Worm (Caenorhabditis elegans) whole organism, late embryonic: ENCODE data around the gene srh-97.

Source experiments
- C38D4.7 ChIP-seq: fragments of 200-800 bp; sonication (Bioruptor generic); optimal IDR thresholded peaks from 2 replicates; lab custom pipeline; 2018; ENCODE audit warnings: mild to moderate bottlenecking, missing genetic modification characterization, moderate library complexity, missing compliant biosample characterization
- F13H6.1 ChIP-seq: sonication (generic microtip); optimal IDR thresholded peaks from 2 replicates; lab custom pipeline; 2016; ENCODE audit warnings: missing genetic modification characterization, missing compliant biosample characterization
- K09A11.1 ChIP-seq: sonication (generic microtip); optimal IDR thresholded peaks from 2 replicates; lab custom pipeline; 2017; ENCODE audit warnings: antibody characterized with exemption, mild to moderate bottlenecking, missing genetic modification characterization, missing compliant biosample characterization; ENCODE audit not compliant: insufficient read depth
- T23F11.4 ChIP-seq: fragments of 200-800 bp; sonication (Bioruptor generic); optimal IDR thresholded peaks from 2 replicates; lab custom pipeline; 2018; ENCODE audit warnings: mild to moderate bottlenecking, missing genetic modification characterization, missing compliant biosample characterization
- Y22D7AL.16 ChIP-seq: sonication (generic microtip); optimal IDR thresholded peaks from 2 replicates; lab custom pipeline; 2016; ENCODE audit warnings: missing genetic modification characterization, missing compliant biosample characterization
- ahr-1 ChIP-seq: sonication (generic microtip); optimal IDR thresholded peaks from 2 replicates; lab custom pipeline; 2016; ENCODE audit warnings: missing genetic modification characterization, missing compliant biosample characterization
- ceh-14 ChIP-seq: sonication (generic microtip); optimal IDR thresholded peaks from 2 replicates; lab custom pipeline; 2016; ENCODE audit warnings: missing genotype, missing genetic modification characterization, missing compliant biosample characterization
- ceh-18 ChIP-seq: sonication (generic microtip); optimal IDR thresholded peaks from 2 replicates; lab custom pipeline; 2016; ENCODE audit warnings: missing genetic modification characterization, missing compliant biosample characterization
- ceh-19 ChIP-seq: fragments of 200-800 bp; sonication (Bioruptor generic); optimal IDR thresholded peaks from 2 replicates; lab custom pipeline; 2018; ENCODE audit warnings: mild to moderate bottlenecking, missing genetic modification characterization, missing compliant biosample characterization
- ceh-2 ChIP-seq: sonication (generic microtip); optimal IDR thresholded peaks from 2 replicates; lab custom pipeline; 2016; ENCODE audit warnings: missing genotype, missing genetic modification characterization, missing compliant biosample characterization
- ceh-24 ChIP-seq: sonication (generic microtip); optimal IDR thresholded peaks from 2 replicates; lab custom pipeline; 2016; ENCODE audit warnings: mild to moderate bottlenecking, missing genetic modification characterization, missing compliant biosample characterization
- ceh-31 ChIP-seq: sonication (generic microtip); optimal IDR thresholded peaks from 2 replicates; lab custom pipeline; 2016; ENCODE audit warnings: missing genetic modification characterization, missing compliant biosample characterization
- ceh-34 ChIP-seq: sonication (generic microtip); optimal IDR thresholded peaks from 2 replicates; lab custom pipeline; 2016; ENCODE audit warnings: mild to moderate bottlenecking, missing genetic modification characterization, missing compliant biosample characterization
- ceh-45 ChIP-seq: fragments of 200-800 bp; sonication (Bioruptor generic); IDR thresholded peaks from 2 replicates; pipeline ENCODE4 v1.3.6; 2022; ENCODE audit warnings: missing genetic modification reagents, missing genetic modification characterization, missing compliant biosample characterization
- ceh-48 ChIP-seq: sonication (generic microtip); optimal IDR thresholded peaks from 2 replicates; lab custom pipeline; 2016; ENCODE audit warnings: missing genetic modification characterization, inconsistent platforms, missing compliant biosample characterization
- dmd-4 ChIP-seq: sonication (generic microtip); optimal IDR thresholded peaks from 2 replicates; lab custom pipeline; 2016; ENCODE audit warnings: borderline replicate concordance, missing genetic modification characterization, missing compliant biosample characterization
- dve-1 ChIP-seq: sonication (generic microtip); optimal IDR thresholded peaks from 2 replicates; lab custom pipeline; 2017; ENCODE audit warnings: antibody characterized with exemption, mild to moderate bottlenecking, missing genetic modification characterization, missing compliant biosample characterization
- elt-4 ChIP-seq: sonication (generic microtip); optimal IDR thresholded peaks from 2 replicates; lab custom pipeline; 2016; ENCODE audit warnings: missing genetic modification characterization, missing compliant biosample characterization
- fkh-6 ChIP-seq: sonication (generic microtip); optimal IDR thresholded peaks from 2 replicates; lab custom pipeline; 2016; ENCODE audit warnings: missing genetic modification characterization, missing compliant biosample characterization
- hlh-15 ChIP-seq: sonication (generic microtip); optimal IDR thresholded peaks from 2 replicates; lab custom pipeline; 2016; ENCODE audit warnings: missing genetic modification characterization, missing compliant biosample characterization
- hlh-30 ChIP-seq: sonication (generic microtip); optimal IDR thresholded peaks from 2 replicates; lab custom pipeline; 2017; ENCODE audit warnings: antibody characterized with exemption, missing genetic modification characterization, missing compliant biosample characterization; ENCODE audit not compliant: insufficient read depth
- hlh-6 ChIP-seq: sonication (generic microtip); optimal IDR thresholded peaks from 2 replicates; lab custom pipeline; 2016; ENCODE audit warnings: missing genotype, missing genetic modification characterization, missing compliant biosample characterization
- madf-2 ChIP-seq: sonication (generic microtip); optimal IDR thresholded peaks from 2 replicates; lab custom pipeline; 2017; ENCODE audit warnings: missing genetic modification characterization, missing compliant biosample characterization
- mec-3 ChIP-seq: sonication (generic microtip); optimal IDR thresholded peaks from 2 replicates; lab custom pipeline; 2016; ENCODE audit warnings: borderline replicate concordance, missing genetic modification characterization, missing compliant biosample characterization
- nfya-1 ChIP-seq: sonication (generic microtip); optimal IDR thresholded peaks from 2 replicates; lab custom pipeline; 2017; ENCODE audit warnings: missing genetic modification characterization, mild to moderate bottlenecking, missing compliant biosample characterization, antibody characterized with exemption, moderate library complexity
- nhr-11 ChIP-seq: fragments of 150-350 bp; optimal IDR thresholded peaks from 2 replicates; lab custom pipeline; 2014; ENCODE audit warnings: missing biosample characterization, missing genetic modification characterization
- nhr-232 ChIP-seq: sonication (generic microtip); optimal IDR thresholded peaks from 2 replicates; lab custom pipeline; 2016; ENCODE audit warnings: missing genetic modification characterization, missing compliant biosample characterization
- pag-3 ChIP-seq: sonication (generic microtip); optimal IDR thresholded peaks from 2 replicates; lab custom pipeline; 2016; ENCODE audit warnings: missing compliant biosample characterization, missing genetic modification characterization, borderline replicate concordance
- pat-9 ChIP-seq: fragments of 200-800 bp; sonication (Bioruptor generic); optimal IDR thresholded peaks from 2 replicates; lab custom pipeline; 2018; ENCODE audit warnings: mild to moderate bottlenecking, missing genetic modification characterization, moderate library complexity, missing compliant biosample characterization
- pha-2 ChIP-seq: sonication (generic microtip); optimal IDR thresholded peaks from 2 replicates; lab custom pipeline; 2017; ENCODE audit warnings: mild to moderate bottlenecking, missing genetic modification characterization, missing compliant biosample characterization
- pha-4 ChIP-seq: fragments of 150-350 bp; optimal IDR thresholded peaks from 2 replicates; lab custom pipeline; 2018; ENCODE audit warnings: missing biosample characterization, missing genetic modification reagents, missing genetic modification characterization
- pros-1 ChIP-seq: fragments of 150-350 bp; optimal IDR thresholded peaks from 2 replicates; lab custom pipeline; 2014; ENCODE audit warnings: missing biosample characterization, missing genetic modification reagents, missing genetic modification characterization
- sox-2 ChIP-seq: fragments of 200-800 bp; sonication (Bioruptor generic); IDR thresholded peaks from 2 replicates; pipeline ENCODE4 v1.3.6; 2022; ENCODE audit warnings: missing genetic modification reagents, missing genetic modification characterization, missing compliant biosample characterization
- syd-9 ChIP-seq: sonication (generic microtip); optimal IDR thresholded peaks from 2 replicates; lab custom pipeline; 2016; ENCODE audit warnings: mild to moderate bottlenecking, missing genetic modification characterization, moderate library complexity, missing compliant biosample characterization
- unc-3 ChIP-seq, 2 experiments: fragments of 200-800 bp in 1 of 2; sonication (Bioruptor generic) in 1 of 2; sonication (generic microtip) in 1 of 2; conservative IDR thresholded peaks in 1 of 2; optimal IDR thresholded peaks in 1 of 2; 2 replicates each; pipeline versions ENCODE4 v1.3.6 to Lab custom; 2016 to 2022; ENCODE audit warnings: missing compliant biosample characterization in 2 of 2, missing genetic modification characterization in 2 of 2, missing genetic modification reagents in 1 of 2
- unc-42 ChIP-seq: sonication (generic microtip); optimal IDR thresholded peaks from 2 replicates; lab custom pipeline; 2016; ENCODE audit warnings: missing genotype, missing genetic modification characterization, missing compliant biosample characterization
- unc-86 ChIP-seq: sonication (generic microtip); optimal IDR thresholded peaks from 2 replicates; lab custom pipeline; 2016; ENCODE audit warnings: missing genetic modification characterization, missing compliant biosample characterization
- ztf-16 ChIP-seq: sonication (generic microtip); optimal IDR thresholded peaks from 2 replicates; lab custom pipeline; 2017; ENCODE audit warnings: missing genetic modification characterization, missing compliant biosample characterization

srh-97 gene

DNA sequence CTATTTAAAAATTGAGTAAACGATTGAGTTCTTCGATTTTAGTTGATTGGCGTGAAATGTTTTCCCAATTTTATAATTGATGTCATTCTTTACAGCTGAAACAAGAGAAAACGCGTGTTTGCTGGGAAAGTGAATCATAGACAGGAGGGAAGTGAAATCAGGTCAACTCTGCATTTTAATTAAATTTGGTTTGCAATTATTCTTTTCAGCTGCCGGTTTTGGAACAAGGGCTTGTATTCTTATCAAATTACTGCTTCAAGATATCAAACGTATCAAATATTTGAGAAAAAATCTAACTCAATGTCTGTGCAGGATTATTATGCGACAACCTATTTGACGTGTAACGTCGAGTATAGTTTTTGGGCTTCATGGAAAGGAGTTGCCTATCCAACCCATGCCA lies at the start of gene srh-97:
Gene srh-97 (plus strand): TSS at position 301 of the 400 bp plus-strand sequence.
- TF ChIP-seq sox-2 (no peak), ceh-31 (tag; lab: Kevin White, UChicago) (no peak), pha-2 (tag; lab: Kevin White, UChicago) (no peak), nfya-1 (tag; lab: Kevin White, UChicago) (no peak), elt-4 (tag; lab: Kevin White, UChicago) (no peak), hlh-30 (no peak), nhr-11 (tag; lab: Kevin White, UChicago) (no peak), ztf-16 (tag; lab: Kevin White, UChicago) (no peak), F13H6.1 (tag; lab: Kevin White, UChicago) (no peak), hlh-6 (tag; lab: Kevin White, UChicago) (no peak), hlh-15 (tag; lab: Kevin White, UChicago) (no peak), madf-2 (tag; lab: Kevin White, UChicago) (no peak)

- TF ChIP-seq madf-2 (tag; lab: Kevin White, UChicago) (no peak), ceh-2 (tag; lab: Kevin White, UChicago) (no peak), ahr-1 (tag; lab: Kevin White, UChicago) (no peak), dmd-4 (tag; lab: Kevin White, UChicago) (no peak), pag-3 (no peak), C38D4.7 (GFP tag; lab: Kevin White, UChicago) (no peak), nfya-1 (tag; lab: Kevin White, UChicago) (no peak), ceh-48 (no peak), ceh-24 (tag; lab: Kevin White, UChicago) (no peak), pros-1 (tag; lab: Kevin White, UChicago) (no peak), nhr-232 (tag; lab: Kevin White, UChicago) (no peak), ceh-19 (GFP tag; lab: Kevin White, UChicago) (no peak), unc-42 (tag; lab: Kevin White, UChicago) (no peak), ceh-45 (GFP tag; lab: Robert Waterston, UW) (no peak), pat-9 (no peak), pha-4 (tag; lab: Kevin White, UChicago) (no peak), ceh-18 (no peak), F13H6.1 (tag; lab: Kevin White, UChicago) (no peak), syd-9 (tag; lab: Kevin White, UChicago) (no peak)
Measured at ce11 chrV:16972134-16972533, 44.8 kb upstream of the srh-97 start, which contains the start of gene srh-119. srh-119 (plus strand) TSS chrV:16972434.

- TF ChIP-seq unc-86 (no peak), nhr-232 (tag; lab: Kevin White, UChicago) (no peak), pag-3 (no peak), T23F11.4 (GFP tag; lab: Kevin White, UChicago) (no peak), mec-3 (tag; lab: Kevin White, UChicago) (no peak), fkh-6 (no peak), Y22D7AL.16 (tag; lab: Kevin White, UChicago) (no peak), ceh-24 (tag; lab: Kevin White, UChicago) (no peak), dve-1 (no peak), unc-3 (GFP tag; conservative IDR thresholded peaks at IDR 0.05; lab: Robert Waterston, UW) (no peak), unc-3 (tag; optimal IDR thresholded peaks at IDR 0.05; lab: Kevin White, UChicago) (no peak), ceh-34 (tag; lab: Kevin White, UChicago) (no peak), ceh-19 (GFP tag; lab: Kevin White, UChicago) (no peak), hlh-6 (tag; lab: Kevin White, UChicago) (no peak)
- TF ChIP-seq, all 69 proteins: peak for 0
Measured at ce11 chrV:16973338-16973737, 43.5 kb upstream of the srh-97 start.

DNA sequence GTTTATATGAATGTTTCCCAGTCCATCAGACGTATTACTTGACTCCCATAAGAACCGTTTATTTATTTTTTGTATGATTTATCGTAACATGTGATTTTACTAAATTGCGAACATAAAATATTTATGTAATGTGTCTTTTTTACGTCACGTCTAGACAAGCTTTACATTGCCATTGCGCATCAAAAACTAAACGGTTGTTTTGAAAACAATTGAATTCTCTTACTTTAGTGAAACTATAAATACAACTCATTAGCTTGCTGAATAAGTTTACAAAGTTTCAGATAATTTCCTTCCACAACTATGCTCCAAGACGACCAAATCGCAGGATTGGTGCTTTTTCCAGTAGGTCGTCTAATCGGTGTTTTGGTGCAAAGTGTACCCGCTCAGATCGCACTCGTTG lies 42.0 kb upstream of the srh-97 start, which contains the start of gene srx-54:
Gene srx-54 (plus strand): TSS at position 301 of the 400 bp plus-strand sequence.
- TF ChIP-seq K09A11.1 (tag; lab: Kevin White, UChicago) (no peak), syd-9 (tag; lab: Kevin White, UChicago) (no peak), unc-86 (no peak), ceh-14 (tag; lab: Kevin White, UChicago) (no peak), unc-3 (GFP tag; conservative IDR thresholded peaks at IDR 0.05; lab: Robert Waterston, UW) (no peak), unc-3 (tag; optimal IDR thresholded peaks at IDR 0.05; lab: Kevin White, UChicago) (no peak)
